Fruit fly (Drosophila melanogaster) whole organism, prepupa: ENCODE measurements around the gene Ppi1.

Source experiments
- CG31627 ChIP-seq: fragments of 200-800 bp; sonication (Bioruptor generic); optimal IDR thresholded peaks from 3 replicates; lab custom pipeline; 2016; ENCODE audit warnings: missing biosample characterization, missing genetic modification characterization
- CG6163 ChIP-seq: fragments of 200-800 bp; sonication (Bioruptor generic); IDR thresholded peaks from 3 replicates; pipeline ENCODE4 v1.3.6; 2022; ENCODE audit warnings: missing biosample characterization, missing genetic modification characterization
- CG6854 ChIP-seq: fragments of 200-800 bp; sonication (Bioruptor generic); optimal IDR thresholded peaks from 2 replicates; lab custom pipeline; 2017; ENCODE audit warnings: missing biosample characterization, mild to moderate bottlenecking, missing genetic modification characterization
- CG7368 ChIP-seq: fragments of 200-800 bp; sonication (Bioruptor generic); optimal IDR thresholded peaks from 3 replicates; lab custom pipeline; 2016; ENCODE audit warnings: missing biosample characterization, missing genetic modification characterization
- CG8119 ChIP-seq: fragments of 200-800 bp; sonication (Bioruptor generic); IDR thresholded peaks from 3 replicates; pipeline ENCODE4 v1.3.6; 2022; ENCODE audit warnings: missing biosample characterization, missing genetic modification characterization
- CG8319 ChIP-seq: fragments of 200-800 bp; sonication (Bioruptor generic); optimal IDR thresholded peaks from 3 replicates; lab custom pipeline; 2016; ENCODE audit warnings: missing biosample characterization, missing genetic modification characterization
- Eip78C ChIP-seq: fragments of 200-800 bp; sonication (Bioruptor generic); peaks from one replicate; lab custom pipeline; 2016; ENCODE audit warnings: missing biosample characterization, missing genetic modification characterization
- Eip93F ChIP-seq: fragments of 200-800 bp; sonication (Bioruptor generic); optimal IDR thresholded peaks from 2 replicates; lab custom pipeline; 2016; ENCODE audit warnings: missing biosample characterization, mild to moderate bottlenecking, missing genetic modification characterization
- Hr39 ChIP-seq: fragments of 200-800 bp; sonication (Bioruptor generic); optimal IDR thresholded peaks from 2 replicates; lab custom pipeline; 2016; ENCODE audit warnings: missing biosample characterization, missing genetic modification characterization
- Sox102F ChIP-seq: fragments of 200-800 bp; sonication (Bioruptor generic); optimal IDR thresholded peaks from 2 replicates; lab custom pipeline; 2016; ENCODE audit warnings: missing biosample characterization, mild to moderate bottlenecking, missing genetic modification characterization
- dac ChIP-seq: fragments of 200-800 bp; sonication (Bioruptor generic); optimal IDR thresholded peaks from 2 replicates; lab custom pipeline; 2017; ENCODE audit warnings: missing biosample characterization, mild to moderate bottlenecking, missing genetic modification characterization

DNA sequence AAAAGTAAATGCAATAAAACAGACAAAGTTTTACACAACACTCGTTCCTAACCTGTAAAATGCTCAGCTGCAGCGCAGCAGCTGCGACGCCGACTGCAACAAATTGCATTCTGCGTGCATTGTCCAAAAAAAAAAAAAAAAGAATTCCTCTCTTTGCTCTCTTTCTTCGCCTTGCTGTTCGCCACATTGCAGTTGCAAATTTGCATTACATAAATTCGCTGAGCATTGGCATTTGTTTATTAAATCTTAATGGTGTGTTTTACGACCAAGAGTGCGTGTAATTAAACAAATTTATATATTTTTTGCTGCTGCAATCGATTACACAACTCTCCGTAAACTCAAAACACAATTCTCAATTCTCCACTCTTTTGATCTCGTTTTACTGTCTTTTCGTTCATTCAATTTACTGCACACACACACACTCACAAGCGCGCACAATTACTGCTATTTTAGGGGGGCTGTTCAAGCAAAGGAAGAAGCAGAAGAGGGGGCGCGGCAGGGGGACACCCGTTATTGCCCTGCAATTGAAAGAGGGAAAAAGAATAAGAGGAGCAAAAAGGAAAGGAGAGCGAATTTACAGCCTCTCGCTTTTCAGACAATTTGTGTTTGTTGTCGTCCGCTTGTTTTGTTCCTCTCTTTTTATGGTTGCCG, 28.5 kb downstream of the Ppi1 start:
- TF ChIP-seq Sox102F (GFP tag; lab: Kevin White, UChicago), result no peak
- no peak for TF ChIP-seq CG8319 (GFP tag; lab: Kevin White, UChicago)
- TF ChIP-seq Eip93F, result no peak
- peak; percentile 86 for TF ChIP-seq CG6163 (GFP tag; lab: Robert Waterston, UW)
- TF ChIP-seq CG31627 (GFP tag; lab: Kevin White, UChicago), result no peak
- peak; percentile 38; the same call in 1 of the 3 replicates for TF ChIP-seq CG8119 (GFP tag; lab: Robert Waterston, UW)
- no peak for TF ChIP-seq Hr39
- peak; percentile 58 for TF ChIP-seq CG6854 (GFP tag; lab: Kevin White, UChicago)
- TF ChIP-seq CG7368 (GFP tag; lab: Kevin White, UChicago), result no peak
- TF ChIP-seq dac (GFP tag; lab: Kevin White, UChicago), result no peak
- TF ChIP-seq Eip78C (GFP tag; lab: Kevin White, UChicago), result peak; percentile 58
